Fruit fly (Drosophila melanogaster): Measurements from ENCODE around the gene RhoGAP93B.

Gene RhoGAP93B

DNA sequence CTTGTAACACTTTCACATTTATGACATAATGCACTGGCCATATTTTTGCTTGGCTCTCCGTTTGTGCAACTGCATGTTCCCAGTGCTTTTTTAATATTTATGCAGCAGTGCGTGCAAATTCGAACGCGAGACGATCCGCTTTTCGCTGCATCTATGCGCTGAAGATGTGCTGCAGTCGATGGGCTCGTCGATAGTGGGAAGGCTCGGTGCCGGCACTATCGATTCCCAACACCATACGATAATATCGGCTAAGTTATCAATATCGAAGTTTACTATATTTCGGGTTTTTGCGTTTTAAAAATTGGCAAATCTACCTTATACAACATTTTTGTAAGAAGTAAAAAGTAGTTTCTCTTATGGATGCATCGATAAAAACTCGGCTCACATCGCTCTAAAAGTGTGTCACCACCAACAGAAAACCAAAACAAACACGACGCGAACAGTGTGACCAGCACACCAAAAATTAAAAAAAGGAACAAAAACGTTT is at the start of gene RhoGAP93B:
RhoGAP93B (minus strand) TSS at position 197 of the 487 bp plus-strand sequence.
- TF ChIP-seq fd96Ca (GFP tag; IDR thresholded peaks at IDR 0.05) (peak; percentile 95), CG4496 (GFP tag; IDR thresholded peaks at IDR 0.05) (peak; percentile 83; the same call in 2 of the 3 replicates), Ets98B (GFP tag; IDR thresholded peaks at IDR 0.05) (peak; percentile 90), CG32121 (GFP tag; IDR thresholded peaks at IDR 0.05) (peak; percentile 88), Snoo (tag; optimal IDR thresholded peaks at IDR 0.05) (peak; percentile 70), CG13204 (GFP tag; optimal IDR thresholded peaks at IDR 0.05) (no peak), Pif1A (GFP tag; optimal IDR thresholded peaks at IDR 0.05) (no peak), CG9948 (tag; optimal IDR thresholded peaks at IDR 0.05) (peak; percentile 63), CG8159 (tag; optimal IDR thresholded peaks at IDR 0.05) (peak; percentile 75), CG17806 (tag; optimal IDR thresholded peaks at IDR 0.05) (peak; percentile 69), CG15710 (tag; optimal IDR thresholded peaks at IDR 0.05) (peak; percentile 76), EcR (GFP tag; optimal IDR thresholded peaks at IDR 0.05) (peak; percentile 10), CG12605 (GFP tag; IDR thresholded peaks at IDR 0.05) (peak; percentile 60), CG8301 (tag; optimal IDR thresholded peaks at IDR 0.05) (no peak), gl (tag; optimal IDR thresholded peaks at IDR 0.05) (peak; percentile 47), D1 (tag; optimal IDR thresholded peaks at IDR 0.05) (no peak), rn (GFP tag; IDR thresholded peaks at IDR 0.05) (peak; percentile 80), CG10348 (GFP tag; IDR thresholded peaks at IDR 0.05) (peak; percentile 87), CG34367 (tag; optimal IDR thresholded peaks at IDR 0.05) (peak; percentile 64), CG14655 (GFP tag; optimal IDR thresholded peaks at IDR 0.05) (no peak), Pif1B (GFP tag; optimal IDR thresholded peaks at IDR 0.05) (no peak)

DNA sequence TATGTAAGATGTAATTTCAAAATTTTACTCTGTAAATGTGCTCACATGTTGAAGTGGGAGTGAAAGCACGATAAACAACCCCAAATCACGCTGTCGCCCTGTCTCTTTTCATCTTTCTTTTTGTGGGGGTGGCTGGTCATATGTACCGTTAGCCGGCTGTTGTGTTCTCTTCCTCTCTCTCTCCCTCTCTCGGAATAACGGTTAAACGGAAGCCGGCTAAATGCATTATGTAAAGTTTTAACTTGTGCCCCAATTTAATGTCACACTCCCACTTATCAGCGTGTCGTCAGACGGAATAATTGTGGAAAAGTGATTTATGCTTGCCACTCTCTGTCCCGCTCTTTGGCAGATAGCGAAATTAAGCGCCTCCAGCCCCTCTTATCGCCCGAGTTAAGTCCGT is 43.7 kb upstream of the RhoGAP93B start:
- TF ChIP-seq EcR (GFP tag; optimal IDR thresholded peaks at IDR 0.05): no peak
- TF ChIP-seq CG17806 (tag; optimal IDR thresholded peaks at IDR 0.05): no peak
- no peak for TF ChIP-seq CG13204 (GFP tag; optimal IDR thresholded peaks at IDR 0.05)
- no peak for TF ChIP-seq CG32121 (GFP tag; IDR thresholded peaks at IDR 0.05)
- TF ChIP-seq CG12605 (GFP tag; IDR thresholded peaks at IDR 0.05): no peak
- TF ChIP-seq rn (GFP tag; IDR thresholded peaks at IDR 0.05): no peak
- no peak for TF ChIP-seq gl (tag; optimal IDR thresholded peaks at IDR 0.05)
- TF ChIP-seq CG8301 (tag; optimal IDR thresholded peaks at IDR 0.05): no peak
- TF ChIP-seq Pif1A (GFP tag; optimal IDR thresholded peaks at IDR 0.05): no peak
- TF ChIP-seq CG10348 (GFP tag; IDR thresholded peaks at IDR 0.05): no peak
- no peak for TF ChIP-seq CG9948 (tag; optimal IDR thresholded peaks at IDR 0.05)
- no peak for TF ChIP-seq CG4496 (GFP tag; IDR thresholded peaks at IDR 0.05)
- no peak for TF ChIP-seq fd96Ca (GFP tag; IDR thresholded peaks at IDR 0.05)
- TF ChIP-seq D1 (tag; optimal IDR thresholded peaks at IDR 0.05): no peak
- TF ChIP-seq CG8159 (tag; optimal IDR thresholded peaks at IDR 0.05): no peak

DNA sequence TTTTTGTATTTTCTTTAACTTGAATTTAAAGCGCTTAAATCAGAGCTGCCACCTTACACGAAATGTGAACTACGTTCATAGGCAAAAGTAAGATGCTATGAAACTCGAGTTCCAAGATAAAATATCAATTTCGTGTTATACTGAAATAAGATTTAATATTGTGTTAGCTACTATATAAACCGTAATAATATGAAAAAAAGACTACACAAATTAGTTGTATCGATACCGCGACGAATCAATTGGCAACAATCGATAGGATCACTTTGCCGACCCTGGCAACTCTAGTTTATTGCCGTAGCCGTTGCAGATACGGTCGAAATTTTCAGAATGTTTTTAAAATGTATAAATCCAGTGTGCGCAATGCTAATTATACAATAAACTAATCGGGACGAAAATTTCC is 42.8 kb upstream of the RhoGAP93B start, which contains the start of gene SNF4Agamma:
SNF4Agamma (plus strand) TSS at position 282 of the 400 bp plus-strand sequence.
- peak; percentile 34; the same call in 1 of the 2 replicates for TF ChIP-seq Ets98B (GFP tag; IDR thresholded peaks at IDR 0.05)
- no peak for TF ChIP-seq CG17806 (tag; optimal IDR thresholded peaks at IDR 0.05)

DNA sequence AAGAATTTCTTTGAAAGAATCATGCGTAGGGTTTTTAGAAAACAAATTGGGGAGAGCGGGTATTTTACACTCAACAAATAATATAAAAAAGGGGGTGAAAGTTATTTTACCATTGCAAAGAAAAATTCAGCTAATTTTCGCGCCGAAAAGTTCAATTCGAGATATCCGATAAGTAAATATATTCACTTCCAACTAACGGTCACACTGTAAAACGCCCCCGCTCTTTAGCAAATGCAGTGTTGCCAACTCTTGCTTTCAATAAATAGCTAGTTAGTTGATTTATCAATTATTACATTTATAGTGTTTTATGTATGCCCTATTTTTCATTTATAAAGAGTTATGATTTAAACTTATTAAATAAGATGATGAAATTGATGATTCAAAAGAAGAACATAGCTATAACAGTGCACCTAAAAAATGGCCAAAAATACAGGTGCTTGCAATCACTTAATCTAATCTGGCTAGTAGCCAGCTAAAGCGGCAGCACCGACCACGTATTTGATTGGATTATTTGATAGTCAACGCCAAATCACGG is 40.7 kb upstream of the RhoGAP93B start, which contains the start of gene meigo:
meigo (plus strand) TSS at position 51 of the 535 bp plus-strand sequence.
- peak; percentile 54 for TF ChIP-seq CG17806 (tag; optimal IDR thresholded peaks at IDR 0.05)
- no peak for TF ChIP-seq CG13204 (GFP tag; optimal IDR thresholded peaks at IDR 0.05)
- peak; percentile 63 for TF ChIP-seq CG15710 (tag; optimal IDR thresholded peaks at IDR 0.05)
- no peak for TF ChIP-seq Ets98B (GFP tag; IDR thresholded peaks at IDR 0.05)
- TF ChIP-seq CG9948 (tag; optimal IDR thresholded peaks at IDR 0.05): peak; percentile 39
- peak; percentile 2 for TF ChIP-seq Snoo (tag; optimal IDR thresholded peaks at IDR 0.05)
- peak; percentile 57; the same call in 1 of the 3 replicates for TF ChIP-seq CG4496 (GFP tag; IDR thresholded peaks at IDR 0.05)

DNA sequence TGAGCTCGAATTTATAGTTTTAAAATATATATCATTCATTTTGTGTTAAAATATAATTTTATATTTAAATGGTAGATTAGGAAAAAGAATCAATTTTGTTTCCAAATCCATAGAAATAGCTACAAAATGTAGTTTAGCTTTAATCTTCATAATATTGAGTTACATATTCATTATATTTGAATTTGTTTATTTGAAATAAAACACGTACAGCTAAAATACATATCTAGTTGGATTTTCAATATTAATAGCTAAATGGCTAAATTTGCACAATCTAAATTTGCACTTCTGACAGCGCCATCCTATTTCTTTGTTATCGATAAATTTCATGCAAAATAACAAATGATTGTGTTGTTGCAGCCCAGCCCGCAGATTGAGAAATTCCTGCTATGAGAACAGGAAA is 36.3 kb upstream of the RhoGAP93B start, which contains the start of gene Usp8:
Usp8 (plus strand) TSS at position 312 of the 400 bp plus-strand sequence.
- TF ChIP-seq CG9948 (tag; optimal IDR thresholded peaks at IDR 0.05) (peak; percentile 30), CG15710 (tag; optimal IDR thresholded peaks at IDR 0.05) (peak; percentile 37), EcR (GFP tag; optimal IDR thresholded peaks at IDR 0.05) (no peak)

DNA sequence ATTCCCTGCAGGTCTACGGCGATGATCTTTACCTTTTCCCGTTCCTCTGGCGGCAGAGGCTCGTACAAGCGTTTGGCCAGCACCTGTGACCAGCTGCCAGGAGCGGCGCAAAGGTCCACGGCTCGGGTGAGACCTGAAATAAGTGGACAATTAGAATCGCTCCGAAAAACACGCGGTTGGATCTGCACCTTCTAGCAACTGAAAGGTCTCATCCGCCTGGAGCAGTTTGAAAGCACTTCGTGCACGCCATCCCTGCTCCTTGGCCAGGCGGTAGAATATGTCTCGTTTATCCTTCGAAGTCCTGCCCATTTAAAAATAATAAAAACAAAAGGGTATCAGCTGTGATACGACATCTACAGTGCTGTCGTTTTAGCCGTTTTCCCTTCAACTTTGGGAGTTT is 35.9 kb upstream of the RhoGAP93B start, which contains the start of gene Trm7-34:
Trm7-34 (minus strand) TSS at position 365 of the 400 bp plus-strand sequence.
- TF ChIP-seq CG13204 (GFP tag; optimal IDR thresholded peaks at IDR 0.05) (no peak), CG17806 (tag; optimal IDR thresholded peaks at IDR 0.05) (no peak), Snoo (tag; optimal IDR thresholded peaks at IDR 0.05) (no peak), D1 (tag; optimal IDR thresholded peaks at IDR 0.05) (no peak), Ets98B (GFP tag; IDR thresholded peaks at IDR 0.05) (no peak), CG9948 (tag; optimal IDR thresholded peaks at IDR 0.05) (no peak), EcR (GFP tag; optimal IDR thresholded peaks at IDR 0.05) (no peak), CG14655 (GFP tag; optimal IDR thresholded peaks at IDR 0.05) (no peak), CG8159 (tag; optimal IDR thresholded peaks at IDR 0.05) (no peak), fd96Ca (GFP tag; IDR thresholded peaks at IDR 0.05) (no peak), CG34367 (tag; optimal IDR thresholded peaks at IDR 0.05) (no peak), rn (GFP tag; IDR thresholded peaks at IDR 0.05) (no peak), CG15710 (tag; optimal IDR thresholded peaks at IDR 0.05) (no peak), CG8301 (tag; optimal IDR thresholded peaks at IDR 0.05) (no peak), CG12605 (GFP tag; IDR thresholded peaks at IDR 0.05) (no peak), gl (tag; optimal IDR thresholded peaks at IDR 0.05) (no peak), CG32121 (GFP tag; IDR thresholded peaks at IDR 0.05) (no peak), CG4496 (GFP tag; IDR thresholded peaks at IDR 0.05) (no peak), Pif1B (GFP tag; optimal IDR thresholded peaks at IDR 0.05) (no peak), CG10348 (GFP tag; IDR thresholded peaks at IDR 0.05) (no peak)

Data from whole organism, pupa.